Worm (Caenorhabditis elegans) whole organism, L1 larva: ENCODE results near the gene K11C4.2.

ENCODE experiments used
- C04F5.9 ChIP-seq: sonication (generic microtip); optimal IDR thresholded peaks from 2 replicates; lab custom pipeline; 2016; ENCODE audit warnings: missing genetic modification characterization, missing compliant biosample characterization
- alr-1 ChIP-seq: fragments of 200-800 bp; sonication (Bioruptor generic); optimal IDR thresholded peaks from 2 replicates; lab custom pipeline; 2018; ENCODE audit warnings: borderline replicate concordance, mild to moderate bottlenecking, missing genetic modification characterization, missing compliant biosample characterization
- aly-2 ChIP-seq: fragments of 150-350 bp; optimal IDR thresholded peaks from 2 replicates; lab custom pipeline; 2014; ENCODE audit warnings: missing biosample characterization, missing genetic modification characterization
- ama-1 ChIP-seq: fragments of 150-350 bp; optimal IDR thresholded peaks from 2 replicates; lab custom pipeline; 2014
- blmp-1 ChIP-seq: fragments of 150-350 bp; optimal IDR thresholded peaks from 2 replicates; lab custom pipeline; 2014; ENCODE audit warnings: missing biosample characterization, missing genetic modification characterization
- ceh-63 ChIP-seq: fragments of 200-800 bp; sonication (Bioruptor generic); optimal IDR thresholded peaks from 2 replicates; lab custom pipeline; 2018; ENCODE audit warnings: mild to moderate bottlenecking, missing genetic modification characterization, missing compliant biosample characterization
- ceh-82 ChIP-seq, 3 experiments: fragments of 150-350 bp in 1 of 3; sonication (generic microtip) in 2 of 3; optimal IDR thresholded peaks; 2 replicates each; lab custom pipeline; 2014 to 2017; ENCODE audit warnings: missing biosample characterization in 3 of 3, missing genetic modification characterization in 3 of 3
- efl-1 ChIP-seq, 4 experiments: fragments of 150-350 bp; optimal IDR thresholded peaks in 3 of 4; peaks in 1 of 4; 1 replicate in 1 of 4; 2 replicates in 3 of 4; lab custom pipeline; 2014; ENCODE audit warnings: missing biosample characterization in 2 of 4, missing genetic modification characterization in 2 of 4, missing genetic modification reagents in 2 of 4
- efl-3 ChIP-seq: fragments of 200-800 bp; sonication (Bioruptor generic); optimal IDR thresholded peaks from 2 replicates; lab custom pipeline; 2018; ENCODE audit warnings: mild to moderate bottlenecking, missing genetic modification characterization, missing compliant biosample characterization
- egl-13 ChIP-seq: sonication (generic microtip); optimal IDR thresholded peaks from 2 replicates; lab custom pipeline; 2016; ENCODE audit warnings: missing genotype, missing genetic modification reagents, missing genetic modification characterization, missing compliant biosample characterization
- elt-3 ChIP-seq, 6 experiments: fragments of 150-350 bp in 1 of 6; sonication (generic microtip); optimal IDR thresholded peaks; 2 replicates each; lab custom pipeline; 2017 to 2018; ENCODE audit warnings: missing biosample characterization in 6 of 6, missing genetic modification characterization in 6 of 6, inconsistent platforms in 1 of 6
- fkh-8 ChIP-seq: sonication (generic microtip); optimal IDR thresholded peaks from 2 replicates; lab custom pipeline; 2016; ENCODE audit warnings: mild to moderate bottlenecking, missing genetic modification characterization, missing compliant biosample characterization
- irx-1 ChIP-seq: sonication (generic microtip); optimal IDR thresholded peaks from 2 replicates; lab custom pipeline; 2016; ENCODE audit warnings: missing genetic modification characterization, missing compliant biosample characterization
- lin-13 ChIP-seq: fragments of 150-350 bp; optimal IDR thresholded peaks from 2 replicates; lab custom pipeline; 2014; ENCODE audit warnings: missing biosample characterization, missing genetic modification reagents, missing genetic modification characterization
- lin-14 ChIP-seq: fragments of 200-800 bp; sonication (Bioruptor generic); optimal IDR thresholded peaks from 2 replicates; lab custom pipeline; 2018; ENCODE audit warnings: mild to moderate bottlenecking, missing genetic modification characterization, moderate library complexity, missing compliant biosample characterization
- lin-15B ChIP-seq: fragments of 150-350 bp; sonication (generic microtip); optimal IDR thresholded peaks from 3 replicates; lab custom pipeline; 2014; ENCODE audit warnings: missing biosample characterization, missing genetic modification characterization
- lin-35 ChIP-seq, 2 experiments: fragments of 150-350 bp; optimal IDR thresholded peaks; 2 replicates each; lab custom pipeline; 2014; ENCODE audit warnings: missing biosample characterization in 2 of 2, missing genetic modification characterization in 2 of 2, missing genetic modification reagents in 2 of 2
- mab-9 ChIP-seq: fragments of 200-800 bp; sonication (Bioruptor generic); IDR thresholded peaks from 2 replicates; pipeline ENCODE4 v1.3.6; 2022; ENCODE audit warnings: missing genetic modification reagents, missing genetic modification characterization, missing compliant biosample characterization
- nhr-19 ChIP-seq: fragments of 200-800 bp; sonication (Bioruptor generic); conservative IDR thresholded peaks from 2 replicates; pipeline ENCODE4 v1.3.6; 2022; ENCODE audit warnings: missing genetic modification characterization, missing compliant biosample characterization
- nhr-237 ChIP-seq: fragments of 150-350 bp; optimal IDR thresholded peaks from 2 replicates; lab custom pipeline; 2014; ENCODE audit warnings: missing biosample characterization, missing genetic modification characterization
- nhr-28 ChIP-seq: fragments of 150-350 bp; optimal IDR thresholded peaks from 2 replicates; lab custom pipeline; 2014; ENCODE audit warnings: missing biosample characterization, missing genetic modification characterization
- nhr-76 ChIP-seq: sonication (generic microtip); optimal IDR thresholded peaks from 2 replicates; lab custom pipeline; 2017; ENCODE audit warnings: missing biosample characterization, missing genetic modification characterization
- nhr-85 ChIP-seq: sonication (generic microtip); peaks from one replicate; lab custom pipeline; 2016; ENCODE audit warnings: missing genetic modification characterization, inconsistent platforms, missing compliant biosample characterization
- nhr-90 ChIP-seq: sonication (generic microtip); optimal IDR thresholded peaks from 2 replicates; lab custom pipeline; 2016; ENCODE audit warnings: mild to moderate bottlenecking, missing genetic modification characterization, missing compliant biosample characterization; ENCODE audit not compliant: poor library complexity
- pag-3 ChIP-seq: sonication (generic microtip); optimal IDR thresholded peaks from 2 replicates; lab custom pipeline; 2017; ENCODE audit warnings: missing genetic modification characterization, mild to moderate bottlenecking, missing compliant biosample characterization, antibody characterized with exemption, borderline replicate concordance; ENCODE audit not compliant: insufficient read depth
- rnt-1 ChIP-seq: sonication (generic microtip); optimal IDR thresholded peaks from 2 replicates; lab custom pipeline; 2016; ENCODE audit warnings: mild to moderate bottlenecking, missing genetic modification characterization, moderate library complexity, missing compliant biosample characterization
- skn-1 ChIP-seq: fragments of 150-350 bp; optimal IDR thresholded peaks from 2 replicates; lab custom pipeline; 2014; ENCODE audit warnings: missing biosample characterization, missing genetic modification characterization
- sup-37 ChIP-seq: fragments of 200-800 bp; sonication (Bioruptor generic); optimal IDR thresholded peaks from 2 replicates; lab custom pipeline; 2018; ENCODE audit warnings: mild to moderate bottlenecking, missing genetic modification characterization, missing compliant biosample characterization
- swsn-7 ChIP-seq: sonication (generic microtip); optimal IDR thresholded peaks from 2 replicates; lab custom pipeline; 2016; ENCODE audit warnings: missing genetic modification characterization, missing compliant biosample characterization
- unc-30 ChIP-seq: sonication (generic microtip); optimal IDR thresholded peaks from 2 replicates; lab custom pipeline; 2017; ENCODE audit warnings: missing biosample characterization, missing genetic modification characterization
- vab-15 ChIP-seq: sonication (generic microtip); optimal IDR thresholded peaks from 2 replicates; lab custom pipeline; 2017; ENCODE audit warnings: missing genotype, mild to moderate bottlenecking, missing genetic modification characterization, missing compliant biosample characterization
- xbp-1 ChIP-seq: sonication (generic microtip); optimal IDR thresholded peaks from 2 replicates; lab custom pipeline; 2016; ENCODE audit warnings: missing genetic modification characterization, missing compliant biosample characterization
- zip-4 ChIP-seq: fragments of 200-800 bp; sonication (Bioruptor generic); optimal IDR thresholded peaks from 2 replicates; lab custom pipeline; 2018; ENCODE audit warnings: mild to moderate bottlenecking, missing genetic modification characterization, moderate library complexity, missing compliant biosample characterization
- ztf-4 ChIP-seq: fragments of 150-350 bp; optimal IDR thresholded peaks from 2 replicates; lab custom pipeline; 2014; ENCODE audit warnings: missing biosample characterization, missing genetic modification characterization

Gene K11C4.2

ce11 chrV:6901943-6902549 lies 7.2 kb downstream of the K11C4.2 start:
- TF ChIP-seq ama-1 (lab: Kevin White, UChicago) (no peak), rnt-1 (tag; lab: Kevin White, UChicago) (no peak), aly-2 (no peak), lin-13 (GFP tag; lab: Kevin White, UChicago) (no peak), lin-35 (GFP tag; optimal IDR thresholded peaks at IDR 0.05; lab: Kevin White, UChicago) (no peak), lin-14 (no peak), sup-37 (GFP tag; lab: Kevin White, UChicago) (no peak), unc-30 (tag; lab: Kevin White, UChicago) (no peak)

DNA sequence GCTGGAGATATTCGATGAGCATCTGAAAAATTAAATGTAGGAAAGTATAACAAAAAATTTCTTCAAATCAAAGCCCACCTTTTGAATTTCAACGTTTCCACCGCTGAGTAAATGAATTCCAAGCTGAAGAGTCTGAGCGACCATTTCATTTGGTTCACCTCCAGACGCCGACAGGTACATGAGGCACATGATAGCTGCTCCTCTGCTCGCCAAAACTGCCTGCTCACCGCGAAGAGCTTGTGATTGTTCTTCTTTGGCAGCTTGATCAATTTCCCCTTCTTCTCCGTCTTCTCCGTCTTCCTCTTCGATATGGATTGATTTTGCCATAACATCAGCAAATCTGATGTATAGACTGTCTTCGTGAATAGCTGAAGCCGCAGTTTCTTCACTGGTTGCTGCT lies 11.6 kb downstream of the K11C4.2 start:
- no peak for TF ChIP-seq C04F5.9 (tag; lab: Kevin White, UChicago)
- TF ChIP-seq efl-3 (GFP tag; lab: Kevin White, UChicago), result no peak
- no peak for TF ChIP-seq irx-1
- TF ChIP-seq vab-15, result no peak
- no peak for TF ChIP-seq ztf-4 (tag; lab: Kevin White, UChicago)
- no peak for TF ChIP-seq egl-13 (tag; lab: Kevin White, UChicago)
- TF ChIP-seq nhr-76 (tag; lab: Kevin White, UChicago), result no peak

- TF ChIP-seq nhr-90 (tag; lab: Kevin White, UChicago), result no peak
- TF ChIP-seq elt-3 (tag; optimal IDR thresholded peaks at IDR 0.05; lab: Kevin White, UChicago), result no peak
- TF ChIP-seq pag-3 (tag; lab: Kevin White, UChicago), result no peak
- no peak for TF ChIP-seq nhr-237 (tag; lab: Kevin White, UChicago)
Observed at ce11 chrV:6917280-6917679, 22.4 kb downstream of the K11C4.2 start.

ce11 chrV:6919251-6919650 lies 24.4 kb downstream of the K11C4.2 start:
- TF ChIP-seq efl-1 (optimal IDR thresholded peaks at IDR 0.05; lab: Kevin White, UChicago), result no peak
- TF ChIP-seq efl-1 (GFP tag; optimal IDR thresholded peaks at IDR 0.05 in 1 of 2; lab: Kevin White, UChicago), result no peak
- no peak for TF ChIP-seq egl-13 (tag; lab: Kevin White, UChicago)
- TF ChIP-seq xbp-1 (tag; lab: Kevin White, UChicago), result no peak
- TF ChIP-seq swsn-7 (tag; lab: Kevin White, UChicago), result no peak
- no peak for TF ChIP-seq zip-4 (GFP tag; lab: Kevin White, UChicago)
- no peak for TF ChIP-seq lin-15B (tag; lab: Kevin White, UChicago)
- TF ChIP-seq nhr-237 (tag; lab: Kevin White, UChicago), result no peak
- no peak for TF ChIP-seq aly-2
- no peak for TF ChIP-seq unc-30 (tag; lab: Kevin White, UChicago)
- TF ChIP-seq skn-1 (tag; lab: Kevin White, UChicago), result no peak
- TF ChIP-seq ceh-63, result no peak
- TF ChIP-seq, all 84 proteins: peak for 0

DNA sequence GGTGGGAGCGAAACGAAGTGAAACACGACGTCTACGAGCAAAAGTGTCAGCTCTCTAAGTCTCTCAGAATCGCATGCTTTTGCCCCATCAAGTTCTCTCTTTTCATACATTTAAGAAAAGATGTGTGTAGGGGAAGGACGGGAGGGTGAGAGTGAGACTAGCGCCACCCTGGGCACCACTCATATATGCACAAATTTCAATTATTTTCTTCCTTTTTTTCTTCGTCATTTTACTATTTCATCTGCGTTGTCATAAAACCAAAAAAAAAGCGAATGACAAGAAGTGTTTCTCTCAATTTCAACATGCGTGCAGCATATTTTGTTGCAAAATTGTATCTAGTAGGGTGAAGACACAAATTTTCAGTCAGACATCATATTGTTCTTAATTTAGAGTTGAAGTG lies 31.8 kb downstream of the K11C4.2 start:
- TF ChIP-seq lin-14, result peak; percentile 32
- no peak for TF ChIP-seq alr-1 (tag; lab: Kevin White, UChicago)
- no peak for TF ChIP-seq blmp-1
- no peak for TF ChIP-seq nhr-85 (tag; lab: Kevin White, UChicago)
- TF ChIP-seq ztf-4 (tag; lab: Kevin White, UChicago), result no peak
- no peak for TF ChIP-seq ceh-63
- no peak for TF ChIP-seq ceh-82 (tag; optimal IDR thresholded peaks at IDR 0.05; lab: Kevin White, UChicago)
- TF ChIP-seq nhr-28 (tag; lab: Kevin White, UChicago), result no peak
- TF ChIP-seq mab-9 (GFP tag; lab: Robert Waterston, UW), result no peak
- peak; percentile 16 for TF ChIP-seq fkh-8
- TF ChIP-seq nhr-76 (tag; lab: Kevin White, UChicago), result no peak
- no peak for TF ChIP-seq nhr-19
